Fruit fly (Drosophila melanogaster): ENCODE measurements around the gene Gbeta13F.

The Gbeta13F gene

dm6 chrX:15867863-15868262 is 7.9 kb downstream of the Gbeta13F start, which contains the start of gene Gapdh2 (continued):
- TF ChIP-seq shn (GFP tag; optimal IDR thresholded peaks at IDR 0.05) (peak; percentile 85), HmgD (GFP tag; optimal IDR thresholded peaks at IDR 0.05) (peak; percentile 68), ap (GFP tag; IDR thresholded peaks at IDR 0.05) (peak; percentile 98), CG11695 (GFP tag; IDR thresholded peaks at IDR 0.05) (peak; percentile 100), hth (optimal IDR thresholded peaks at IDR 0.05) (no peak), E2f2 (GFP tag; IDR thresholded peaks at IDR 0.05) (peak; percentile 92), BtbVII (GFP tag; optimal IDR thresholded peaks at IDR 0.05) (peak; percentile 100), CG12391 (tag; optimal IDR thresholded peaks at IDR 0.05) (peak; percentile 99), Fer3 (tag; optimal IDR thresholded peaks at IDR 0.05) (peak; percentile 100), CG12219 (GFP tag; optimal IDR thresholded peaks at IDR 0.05) (peak; percentile 100), CG16863 (GFP tag; optimal IDR thresholded peaks at IDR 0.05) (peak; percentile 95), CG13624 (GFP tag; optimal IDR thresholded peaks at IDR 0.05) (peak; percentile 99), ham (GFP tag; IDR thresholded peaks at IDR 0.05) (peak; percentile 97; the same call in 1 of the 2 replicates), chn (GFP tag; optimal IDR thresholded peaks at IDR 0.05) (peak; percentile 95), NFAT (GFP tag; IDR thresholded peaks at IDR 0.05) (peak; percentile 98), sob (GFP tag; IDR thresholded peaks at IDR 0.05) (peak; percentile 99), ci (GFP tag; IDR thresholded peaks at IDR 0.05) (peak; percentile 100), aop (GFP tag; IDR thresholded peaks at IDR 0.05) (peak; percentile 95), ssp (GFP tag; IDR thresholded peaks at IDR 0.05) (peak; percentile 91), CG11398 (GFP tag; optimal IDR thresholded peaks at IDR 0.05) (peak; percentile 93), ewg (GFP tag; optimal IDR thresholded peaks at IDR 0.05) (peak; percentile 97), Atf6 (GFP tag; IDR thresholded peaks at IDR 0.05) (peak; percentile 100), trem (tag; optimal IDR thresholded peaks at IDR 0.05) (peak; percentile 96), Poxn (GFP tag; IDR thresholded peaks at IDR 0.05) (peak; percentile 96), hbn (GFP tag; IDR thresholded peaks at IDR 0.05; ENCODE audit: partially characterized antibody) (no peak), rib (GFP tag; IDR thresholded peaks at IDR 0.05) (peak; percentile 99), Atf-2 (GFP tag; optimal IDR thresholded peaks at IDR 0.05) (peak; percentile 96), Nf-YB (GFP tag; optimal IDR thresholded peaks at IDR 0.05) (peak; percentile 92), CG7963 (GFP tag; IDR thresholded peaks at IDR 0.05; ENCODE audit: partially characterized antibody) (no peak), CG8944 (GFP tag; optimal IDR thresholded peaks at IDR 0.05) (peak; percentile 93), NK7.1 (GFP tag; optimal IDR thresholded peaks at IDR 0.05) (peak; percentile 97), Deaf1 (tag; optimal IDR thresholded peaks at IDR 0.05) (peak; percentile 93), gfzf (GFP tag; optimal IDR thresholded peaks at IDR 0.05) (peak; percentile 22), CG17802 (tag; optimal IDR thresholded peaks at IDR 0.05) (peak; percentile 86), CG13287 (GFP tag; IDR thresholded peaks at IDR 0.05; ENCODE audit: partially characterized antibody) (peak; percentile 63), Eip74EF (GFP tag; optimal IDR thresholded peaks at IDR 0.05) (peak in 1 of 2 experiments; percentile 100), CG32772 (GFP tag; IDR thresholded peaks at IDR 0.05) (peak; percentile 98), CG17328 (GFP tag; IDR thresholded peaks at IDR 0.05) (peak; percentile 99), Rfx (GFP tag; IDR thresholded peaks at IDR 0.05) (peak; percentile 99), Sin3A (optimal IDR thresholded peaks at IDR 0.05) (no peak), CG10654 (GFP tag; optimal IDR thresholded peaks at IDR 0.05) (peak; percentile 98), CG6854 (GFP tag; optimal IDR thresholded peaks at IDR 0.05) (peak; percentile 100), CG10321 (GFP tag; IDR thresholded peaks at IDR 0.05) (peak; percentile 90), CG18476 (GFP tag; optimal IDR thresholded peaks at IDR 0.05) (peak; percentile 99), crp (GFP tag; optimal IDR thresholded peaks at IDR 0.05) (peak; percentile 7 to 74), lab (GFP tag; optimal IDR thresholded peaks at IDR 0.05) (peak; percentile 100), Hr78 (GFP tag; optimal IDR thresholded peaks at IDR 0.05) (peak in 1 of 2 experiments; percentile 97), maf-S (GFP tag; optimal IDR thresholded peaks at IDR 0.05) (peak; percentile 96), CG3995 (GFP tag; optimal IDR thresholded peaks at IDR 0.05) (peak; percentile 87), CG15073 (GFP tag; optimal IDR thresholded peaks at IDR 0.05) (peak; percentile 84), ftz-f1 (GFP tag; optimal IDR thresholded peaks at IDR 0.05) (peak; percentile 86)

Measured in whole organism, embryonic.